Worm (Caenorhabditis elegans) whole organism, late embryonic: ENCODE data around the gene srg-55.

Experiments used
- ceh-9 ChIP-seq: sonication (generic microtip); optimal IDR thresholded peaks from 2 replicates; lab custom pipeline; 2016; ENCODE audit warnings: mild to moderate bottlenecking, missing genetic modification characterization, inconsistent platforms, missing compliant biosample characterization
- dve-1 ChIP-seq: sonication (generic microtip); optimal IDR thresholded peaks from 2 replicates; lab custom pipeline; 2017; ENCODE audit warnings: antibody characterized with exemption, mild to moderate bottlenecking, missing genetic modification characterization, missing compliant biosample characterization
- nfya-1 ChIP-seq: sonication (generic microtip); optimal IDR thresholded peaks from 2 replicates; lab custom pipeline; 2017; ENCODE audit warnings: missing genetic modification characterization, mild to moderate bottlenecking, missing compliant biosample characterization, antibody characterized with exemption, moderate library complexity

DNA sequence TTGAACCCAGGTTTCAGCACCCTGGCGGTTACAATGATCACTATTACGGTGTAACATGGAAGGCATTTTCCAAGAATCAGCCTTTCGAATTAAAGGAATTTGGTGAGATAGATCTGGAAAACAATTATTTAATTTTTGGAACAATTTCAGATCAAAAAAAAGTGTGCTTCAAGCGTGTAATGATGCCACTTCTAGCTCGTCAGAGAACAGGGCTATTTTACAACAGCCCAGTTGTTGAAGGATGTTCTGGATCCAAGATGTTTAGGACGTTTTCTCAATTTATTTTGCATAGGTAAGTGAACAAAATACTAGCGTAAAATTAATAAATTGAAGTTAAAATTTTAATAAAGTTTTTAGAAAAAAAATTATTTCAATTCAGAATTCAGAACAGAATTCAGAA is 27.2 kb downstream of the srg-55 start:
- TF ChIP-seq dve-1: no peak
- no peak for TF ChIP-seq ceh-9 (tag; lab: Kevin White, UChicago)
- TF ChIP-seq nfya-1 (tag; lab: Kevin White, UChicago): no peak
